Worm (Caenorhabditis elegans) whole organism, late embryonic: ENCODE measurements around the gene col-143.

Experiments
- C08G9.2 ChIP-seq: sonication (generic microtip); optimal IDR thresholded peaks from 2 replicates; lab custom pipeline; 2016; ENCODE audit warnings: mild to moderate bottlenecking, missing genetic modification characterization, moderate library complexity, missing compliant biosample characterization
- C38D4.7 ChIP-seq: fragments of 200-800 bp; sonication (Bioruptor generic); optimal IDR thresholded peaks from 2 replicates; lab custom pipeline; 2018; ENCODE audit warnings: mild to moderate bottlenecking, missing genetic modification characterization, moderate library complexity, missing compliant biosample characterization
- F13H6.1 ChIP-seq: sonication (generic microtip); optimal IDR thresholded peaks from 2 replicates; lab custom pipeline; 2016; ENCODE audit warnings: missing genetic modification characterization, missing compliant biosample characterization
- K02D7.2 ChIP-seq: sonication (generic microtip); optimal IDR thresholded peaks from 2 replicates; lab custom pipeline; 2017; ENCODE audit warnings: mild to moderate bottlenecking, missing genetic modification characterization, missing compliant biosample characterization
- K09A11.1 ChIP-seq: sonication (generic microtip); optimal IDR thresholded peaks from 2 replicates; lab custom pipeline; 2017; ENCODE audit warnings: antibody characterized with exemption, mild to moderate bottlenecking, missing genetic modification characterization, missing compliant biosample characterization; ENCODE audit not compliant: insufficient read depth
- T23F11.4 ChIP-seq: fragments of 200-800 bp; sonication (Bioruptor generic); optimal IDR thresholded peaks from 2 replicates; lab custom pipeline; 2018; ENCODE audit warnings: mild to moderate bottlenecking, missing genetic modification characterization, missing compliant biosample characterization
- Y22D7AL.16 ChIP-seq: sonication (generic microtip); optimal IDR thresholded peaks from 2 replicates; lab custom pipeline; 2016; ENCODE audit warnings: missing genetic modification characterization, missing compliant biosample characterization
- ahr-1 ChIP-seq: sonication (generic microtip); optimal IDR thresholded peaks from 2 replicates; lab custom pipeline; 2016; ENCODE audit warnings: missing genetic modification characterization, missing compliant biosample characterization
- ama-1 ChIP-seq: fragments of 150-350 bp; optimal IDR thresholded peaks from 2 replicates; lab custom pipeline; 2014
- ceh-14 ChIP-seq: sonication (generic microtip); optimal IDR thresholded peaks from 2 replicates; lab custom pipeline; 2016; ENCODE audit warnings: missing genotype, missing genetic modification characterization, missing compliant biosample characterization
- ceh-18 ChIP-seq: sonication (generic microtip); optimal IDR thresholded peaks from 2 replicates; lab custom pipeline; 2016; ENCODE audit warnings: missing genetic modification characterization, missing compliant biosample characterization
- ceh-19 ChIP-seq: fragments of 200-800 bp; sonication (Bioruptor generic); optimal IDR thresholded peaks from 2 replicates; lab custom pipeline; 2018; ENCODE audit warnings: mild to moderate bottlenecking, missing genetic modification characterization, missing compliant biosample characterization
- ceh-2 ChIP-seq: sonication (generic microtip); optimal IDR thresholded peaks from 2 replicates; lab custom pipeline; 2016; ENCODE audit warnings: missing genotype, missing genetic modification characterization, missing compliant biosample characterization
- ceh-22 ChIP-seq: sonication (generic microtip); optimal IDR thresholded peaks from 2 replicates; lab custom pipeline; 2017; ENCODE audit warnings: missing biosample characterization, missing genetic modification characterization
- ceh-24 ChIP-seq: sonication (generic microtip); optimal IDR thresholded peaks from 2 replicates; lab custom pipeline; 2016; ENCODE audit warnings: mild to moderate bottlenecking, missing genetic modification characterization, missing compliant biosample characterization
- ceh-30 ChIP-seq: fragments of 150-350 bp; optimal IDR thresholded peaks from 2 replicates; lab custom pipeline; 2014; ENCODE audit warnings: missing biosample characterization, missing genetic modification characterization
- ceh-31 ChIP-seq: sonication (generic microtip); optimal IDR thresholded peaks from 2 replicates; lab custom pipeline; 2016; ENCODE audit warnings: missing genetic modification characterization, missing compliant biosample characterization
- ceh-34 ChIP-seq: sonication (generic microtip); optimal IDR thresholded peaks from 2 replicates; lab custom pipeline; 2016; ENCODE audit warnings: mild to moderate bottlenecking, missing genetic modification characterization, missing compliant biosample characterization
- ceh-45 ChIP-seq: fragments of 200-800 bp; sonication (Bioruptor generic); IDR thresholded peaks from 2 replicates; pipeline ENCODE4 v1.3.6; 2022; ENCODE audit warnings: missing genetic modification reagents, missing genetic modification characterization, missing compliant biosample characterization
- ceh-6 ChIP-seq: fragments of 200-800 bp; sonication (Bioruptor generic); optimal IDR thresholded peaks from 2 replicates; lab custom pipeline; 2018; ENCODE audit warnings: mild to moderate bottlenecking, missing genetic modification characterization, missing compliant biosample characterization
- che-1 ChIP-seq: sonication (generic microtip); optimal IDR thresholded peaks from 2 replicates; lab custom pipeline; 2016; ENCODE audit warnings: mild to moderate bottlenecking, missing genetic modification characterization, missing compliant biosample characterization
- dmd-4 ChIP-seq: sonication (generic microtip); optimal IDR thresholded peaks from 2 replicates; lab custom pipeline; 2016; ENCODE audit warnings: borderline replicate concordance, missing genetic modification characterization, missing compliant biosample characterization
- elt-4 ChIP-seq: sonication (generic microtip); optimal IDR thresholded peaks from 2 replicates; lab custom pipeline; 2016; ENCODE audit warnings: missing genetic modification characterization, missing compliant biosample characterization
- ets-4 ChIP-seq: sonication (generic microtip); optimal IDR thresholded peaks from 2 replicates; lab custom pipeline; 2016; ENCODE audit warnings: missing genetic modification characterization, missing compliant biosample characterization
- fax-1 ChIP-seq: sonication (generic microtip); optimal IDR thresholded peaks from 2 replicates; lab custom pipeline; 2016; ENCODE audit warnings: missing genotype, missing genetic modification characterization, missing compliant biosample characterization
- fkh-10 ChIP-seq: fragments of 150-350 bp; optimal IDR thresholded peaks from 2 replicates; lab custom pipeline; 2014; ENCODE audit warnings: missing biosample characterization, missing genetic modification reagents, missing genetic modification characterization
- fkh-6 ChIP-seq: sonication (generic microtip); optimal IDR thresholded peaks from 2 replicates; lab custom pipeline; 2016; ENCODE audit warnings: missing genetic modification characterization, missing compliant biosample characterization
- hlh-13 ChIP-seq: fragments of 200-800 bp; sonication (Bioruptor generic); optimal IDR thresholded peaks from 2 replicates; lab custom pipeline; 2018; ENCODE audit warnings: mild to moderate bottlenecking, missing genetic modification characterization, missing compliant biosample characterization
- hlh-30 ChIP-seq: sonication (generic microtip); optimal IDR thresholded peaks from 2 replicates; lab custom pipeline; 2017; ENCODE audit warnings: antibody characterized with exemption, missing genetic modification characterization, missing compliant biosample characterization; ENCODE audit not compliant: insufficient read depth
- hlh-6 ChIP-seq: sonication (generic microtip); optimal IDR thresholded peaks from 2 replicates; lab custom pipeline; 2016; ENCODE audit warnings: missing genotype, missing genetic modification characterization, missing compliant biosample characterization
- hlh-8 ChIP-seq: sonication (generic microtip); optimal IDR thresholded peaks from 2 replicates; lab custom pipeline; 2016; ENCODE audit warnings: missing genotype, missing genetic modification characterization, missing compliant biosample characterization
- lim-6 ChIP-seq: sonication (generic microtip); optimal IDR thresholded peaks from 2 replicates; lab custom pipeline; 2016; ENCODE audit warnings: missing genetic modification characterization, missing compliant biosample characterization
- lin-11 ChIP-seq: fragments of 200-800 bp; sonication (Bioruptor generic); optimal IDR thresholded peaks from 2 replicates; lab custom pipeline; 2018; ENCODE audit warnings: mild to moderate bottlenecking, missing genetic modification characterization, missing compliant biosample characterization
- madf-2 ChIP-seq: sonication (generic microtip); optimal IDR thresholded peaks from 2 replicates; lab custom pipeline; 2017; ENCODE audit warnings: missing genetic modification characterization, missing compliant biosample characterization
- mec-3 ChIP-seq: sonication (generic microtip); optimal IDR thresholded peaks from 2 replicates; lab custom pipeline; 2016; ENCODE audit warnings: borderline replicate concordance, missing genetic modification characterization, missing compliant biosample characterization
- nfya-1 ChIP-seq: sonication (generic microtip); optimal IDR thresholded peaks from 2 replicates; lab custom pipeline; 2017; ENCODE audit warnings: missing genetic modification characterization, mild to moderate bottlenecking, missing compliant biosample characterization, antibody characterized with exemption, moderate library complexity
- nhr-11 ChIP-seq: fragments of 150-350 bp; optimal IDR thresholded peaks from 2 replicates; lab custom pipeline; 2014; ENCODE audit warnings: missing biosample characterization, missing genetic modification characterization
- nhr-232 ChIP-seq: sonication (generic microtip); optimal IDR thresholded peaks from 2 replicates; lab custom pipeline; 2016; ENCODE audit warnings: missing genetic modification characterization, missing compliant biosample characterization
- npax-4 ChIP-seq: sonication (generic microtip); optimal IDR thresholded peaks from 2 replicates; lab custom pipeline; 2016; ENCODE audit warnings: missing genetic modification characterization, missing compliant biosample characterization
- odd-2 ChIP-seq: sonication (generic microtip); optimal IDR thresholded peaks from 2 replicates; lab custom pipeline; 2017; ENCODE audit warnings: antibody characterized with exemption, mild to moderate bottlenecking, missing genetic modification characterization, missing compliant biosample characterization
- pag-3 ChIP-seq: sonication (generic microtip); optimal IDR thresholded peaks from 2 replicates; lab custom pipeline; 2016; ENCODE audit warnings: missing compliant biosample characterization, missing genetic modification characterization, borderline replicate concordance
- pat-9 ChIP-seq: fragments of 200-800 bp; sonication (Bioruptor generic); optimal IDR thresholded peaks from 2 replicates; lab custom pipeline; 2018; ENCODE audit warnings: mild to moderate bottlenecking, missing genetic modification characterization, moderate library complexity, missing compliant biosample characterization
- pqm-1 ChIP-seq: sonication (generic microtip); optimal IDR thresholded peaks from 2 replicates; lab custom pipeline; 2016; ENCODE audit warnings: missing genetic modification characterization, missing compliant biosample characterization
- pros-1 ChIP-seq: fragments of 150-350 bp; optimal IDR thresholded peaks from 2 replicates; lab custom pipeline; 2014; ENCODE audit warnings: missing biosample characterization, missing genetic modification reagents, missing genetic modification characterization
- ref-2 ChIP-seq: sonication (generic microtip); optimal IDR thresholded peaks from 2 replicates; lab custom pipeline; 2016; ENCODE audit warnings: missing genetic modification characterization, missing compliant biosample characterization
- sox-2 ChIP-seq: fragments of 200-800 bp; sonication (Bioruptor generic); IDR thresholded peaks from 2 replicates; pipeline ENCODE4 v1.3.6; 2022; ENCODE audit warnings: missing genetic modification reagents, missing genetic modification characterization, missing compliant biosample characterization
- syd-9 ChIP-seq: sonication (generic microtip); optimal IDR thresholded peaks from 2 replicates; lab custom pipeline; 2016; ENCODE audit warnings: mild to moderate bottlenecking, missing genetic modification characterization, moderate library complexity, missing compliant biosample characterization
- tbx-2 ChIP-seq: sonication (generic microtip); optimal IDR thresholded peaks from 2 replicates; lab custom pipeline; 2016; ENCODE audit warnings: missing genetic modification characterization, missing compliant biosample characterization
- ttx-3 ChIP-seq: sonication (generic microtip); optimal IDR thresholded peaks from 2 replicates; lab custom pipeline; 2016; ENCODE audit warnings: missing genetic modification reagents, missing genetic modification characterization, missing compliant biosample characterization
- unc-3 ChIP-seq, 2 experiments: fragments of 200-800 bp in 1 of 2; sonication (Bioruptor generic) in 1 of 2; sonication (generic microtip) in 1 of 2; conservative IDR thresholded peaks in 1 of 2; optimal IDR thresholded peaks in 1 of 2; 2 replicates each; pipeline versions ENCODE4 v1.3.6 to Lab custom; 2016 to 2022; ENCODE audit warnings: missing compliant biosample characterization in 2 of 2, missing genetic modification characterization in 2 of 2, missing genetic modification reagents in 1 of 2
- unc-55 ChIP-seq: sonication (generic microtip); optimal IDR thresholded peaks from 2 replicates; lab custom pipeline; 2017; ENCODE audit warnings: missing biosample characterization, missing genetic modification reagents, missing genetic modification characterization
- unc-86 ChIP-seq: sonication (generic microtip); optimal IDR thresholded peaks from 2 replicates; lab custom pipeline; 2016; ENCODE audit warnings: missing genetic modification characterization, missing compliant biosample characterization
- zip-5 ChIP-seq: sonication (generic microtip); optimal IDR thresholded peaks from 2 replicates; lab custom pipeline; 2016; ENCODE audit warnings: missing genetic modification characterization, missing compliant biosample characterization

col-143 gene

ce11 chrV:6880623-6881022, 45.2 kb downstream of the col-143 start:
- TF ChIP-seq hlh-30 (tag; lab: Kevin White, UChicago): no peak
- TF ChIP-seq fkh-6 (tag; lab: Kevin White, UChicago): peak; percentile 43
- no peak for TF ChIP-seq elt-4
- peak; percentile 51 for TF ChIP-seq C08G9.2 (tag; lab: Kevin White, UChicago)
- TF ChIP-seq dmd-4 (tag; lab: Kevin White, UChicago): peak; percentile 9
- peak; percentile 46 for TF ChIP-seq madf-2 (tag; lab: Kevin White, UChicago)
- TF ChIP-seq ceh-24 (tag; lab: Kevin White, UChicago): no peak
- no peak for TF ChIP-seq K09A11.1 (tag; lab: Kevin White, UChicago)
- TF ChIP-seq nhr-11: no peak
- TF ChIP-seq che-1 (tag; lab: Kevin White, UChicago): peak; percentile 5
- TF ChIP-seq npax-4: no peak
- peak; percentile 36 for TF ChIP-seq ceh-6
- TF ChIP-seq mec-3 (tag; lab: Kevin White, UChicago): peak; percentile 19
- TF ChIP-seq pros-1 (tag; lab: Kevin White, UChicago): no peak
- TF ChIP-seq hlh-13 (GFP tag; lab: Kevin White, UChicago): no peak
- peak; percentile 28 for TF ChIP-seq ceh-2
- peak; percentile 77 for TF ChIP-seq syd-9 (tag; lab: Kevin White, UChicago)
- TF ChIP-seq ref-2 (tag; lab: Kevin White, UChicago): peak; percentile 64
- no peak for TF ChIP-seq ets-4 (tag; lab: Kevin White, UChicago)
- no peak for TF ChIP-seq odd-2 (tag; lab: Kevin White, UChicago)
- no peak for TF ChIP-seq ceh-30 (tag; lab: Kevin White, UChicago)
- peak; percentile 24 for TF ChIP-seq hlh-8 (tag; lab: Kevin White, UChicago)
- TF ChIP-seq unc-55 (GFP tag; lab: Kevin White, UChicago): peak; percentile 64
- peak; percentile 29 for TF ChIP-seq pat-9 (tag; lab: Kevin White, UChicago)
- TF ChIP-seq C38D4.7 (GFP tag; lab: Kevin White, UChicago): peak; percentile 27
- TF ChIP-seq unc-86 (tag; lab: Kevin White, UChicago): no peak
- no peak for TF ChIP-seq ceh-45 (GFP tag; lab: Robert Waterston, UW)
- TF ChIP-seq ceh-34: peak; percentile 43
- TF ChIP-seq fkh-10 (GFP tag; lab: Kevin White, UChicago): no peak
- TF ChIP-seq pqm-1: no peak
- no peak for TF ChIP-seq unc-3 (GFP tag; conservative IDR thresholded peaks at IDR 0.05; lab: Robert Waterston, UW)
- no peak for TF ChIP-seq unc-3 (tag; optimal IDR thresholded peaks at IDR 0.05; lab: Kevin White, UChicago)
- peak; percentile 57 for TF ChIP-seq ceh-14 (tag; lab: Kevin White, UChicago)
- no peak for TF ChIP-seq lim-6 (tag; lab: Kevin White, UChicago)
- TF ChIP-seq ceh-18: peak; percentile 65
- TF ChIP-seq T23F11.4 (GFP tag; lab: Kevin White, UChicago): peak; percentile 50
- TF ChIP-seq pag-3 (tag; lab: Kevin White, UChicago): no peak
- TF ChIP-seq ttx-3 (tag; lab: Kevin White, UChicago): no peak
- no peak for TF ChIP-seq zip-5 (tag; lab: Kevin White, UChicago)
- no peak for TF ChIP-seq Y22D7AL.16
- 0 out of 2 replicates have a peak, but pooled peaks have one; percentile 4 for TF ChIP-seq sox-2 (GFP tag; lab: Robert Waterston, UW)
- no peak for TF ChIP-seq ahr-1
- no peak for TF ChIP-seq nhr-232
- TF ChIP-seq F13H6.1: peak; percentile 8
- no peak for TF ChIP-seq K02D7.2 (tag; lab: Kevin White, UChicago)
- no peak for TF ChIP-seq ceh-22 (tag; lab: Kevin White, UChicago)
- TF ChIP-seq lin-11 (tag; lab: Kevin White, UChicago): no peak
- TF ChIP-seq ceh-31: peak; percentile 81
- peak; percentile 38 for TF ChIP-seq nfya-1 (tag; lab: Kevin White, UChicago)
- TF ChIP-seq hlh-6: peak; percentile 62
- TF ChIP-seq fax-1 (tag; lab: Kevin White, UChicago): peak; percentile 23
- peak; percentile 47 for TF ChIP-seq tbx-2 (tag; lab: Kevin White, UChicago)
- peak; percentile 48 for TF ChIP-seq ceh-19 (GFP tag; lab: Kevin White, UChicago)
- no peak for TF ChIP-seq ama-1 (lab: Kevin White, UChicago)
